Worm (Caenorhabditis elegans) whole organism, mixed stage, embryonic: ENCODE results near the gene ssp-33.

ENCODE experiments used
- cnd-1 ChIP-seq: fragments of 200-800 bp; sonication (Bioruptor generic); optimal IDR thresholded peaks from 2 replicates; lab custom pipeline; 2018; ENCODE audit warnings: mild to moderate bottlenecking, missing genetic modification characterization, missing compliant biosample characterization
- drap-1 ChIP-seq: fragments of 200-800 bp; sonication (Bioruptor generic); optimal IDR thresholded peaks from 3 replicates; lab custom pipeline; 2018; ENCODE audit warnings: mild to moderate bottlenecking, missing genetic modification characterization, missing compliant biosample characterization
- ham-2 ChIP-seq: fragments of 200-800 bp; sonication (Bioruptor generic); optimal IDR thresholded peaks from 2 replicates; lab custom pipeline; 2018; ENCODE audit warnings: mild to moderate bottlenecking, missing genetic modification characterization, missing compliant biosample characterization
- hlh-1 ChIP-seq: fragments of 150-350 bp; optimal IDR thresholded peaks from 2 replicates; lab custom pipeline; 2014; ENCODE audit warnings: missing biosample characterization, missing genetic modification reagents, missing genetic modification characterization
- lin-13 ChIP-seq: fragments of 150-350 bp; optimal IDR thresholded peaks from 2 replicates; lab custom pipeline; 2014; ENCODE audit warnings: missing biosample characterization, missing genetic modification characterization
- lsy-2 ChIP-seq: fragments of 150-350 bp; optimal IDR thresholded peaks from 2 replicates; lab custom pipeline; 2014; ENCODE audit warnings: missing biosample characterization, missing genetic modification characterization
- nhr-76 ChIP-seq: sonication (generic microtip); optimal IDR thresholded peaks from 2 replicates; lab custom pipeline; 2017; ENCODE audit warnings: missing biosample characterization, missing genetic modification characterization
- pha-4 ChIP-seq: fragments of 150-350 bp; optimal IDR thresholded peaks from 2 replicates; lab custom pipeline; 2018; ENCODE audit warnings: missing biosample characterization, missing genetic modification reagents, missing genetic modification characterization
- tbx-8 ChIP-seq: fragments of 200-800 bp; sonication (Bioruptor generic); optimal IDR thresholded peaks from 2 replicates; lab custom pipeline; 2018; ENCODE audit warnings: mild to moderate bottlenecking, missing genetic modification characterization, moderate library complexity, missing compliant biosample characterization
- unc-39 ChIP-seq: fragments of 150-350 bp; optimal IDR thresholded peaks from 2 replicates; lab custom pipeline; 2014; ENCODE audit warnings: missing biosample characterization, missing genetic modification characterization
- unc-62 ChIP-seq: fragments of 150-350 bp; optimal IDR thresholded peaks from 2 replicates; lab custom pipeline; 2014; ENCODE audit warnings: missing biosample characterization, missing genetic modification reagents, missing genetic modification characterization

DNA sequence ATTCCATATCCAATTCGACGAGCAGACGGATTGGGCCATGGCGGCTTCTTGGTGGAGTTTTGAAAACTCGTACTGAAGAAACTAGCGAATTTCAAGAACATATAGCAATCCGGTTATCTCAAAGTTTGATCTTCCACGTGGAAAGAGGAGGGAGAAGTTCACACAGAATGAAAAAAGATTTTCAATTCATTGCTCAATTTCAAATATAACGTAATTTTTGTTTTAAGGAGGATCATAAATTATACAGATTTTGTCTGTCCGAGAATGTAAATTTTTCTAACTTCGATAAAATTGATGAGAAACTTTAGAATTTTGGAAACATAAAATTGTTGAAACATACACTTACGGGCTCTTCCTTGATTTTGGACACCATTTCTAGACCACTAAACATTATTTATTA lies 17.6 kb downstream of the ssp-33 start, which contains the start of gene Y50E8A.2:
- TF ChIP-seq pha-4 (tag; lab: Kevin White, UChicago) = no peak
- TF ChIP-seq lin-13 (tag; lab: Kevin White, UChicago) = no peak
- no peak for TF ChIP-seq lsy-2 (tag; lab: Kevin White, UChicago)
- no peak for TF ChIP-seq nhr-76 (tag; lab: Kevin White, UChicago)
- TF ChIP-seq unc-62 (GFP tag; lab: Kevin White, UChicago) = no peak
- no peak for TF ChIP-seq drap-1
- TF ChIP-seq cnd-1 (tag; lab: Kevin White, UChicago) = no peak
- TF ChIP-seq unc-39 (tag; lab: Kevin White, UChicago) = no peak
- no peak for TF ChIP-seq tbx-8 (GFP tag; lab: Kevin White, UChicago)
- TF ChIP-seq hlh-1 = no peak
- no peak for TF ChIP-seq ham-2 (GFP tag; lab: Kevin White, UChicago)
